Worm (Caenorhabditis elegans) whole organism, L4 larva: ENCODE data around the gene srsx-31.

Experiments used
- F49E8.2 ChIP-seq: sonication (generic microtip); optimal IDR thresholded peaks from 2 replicates; lab custom pipeline; 2016; ENCODE audit warnings: missing compliant biosample characterization, mild to moderate bottlenecking, missing genetic modification characterization, borderline replicate concordance
- T20F7.1 ChIP-seq: fragments of 200-800 bp; sonication (Bioruptor generic); optimal IDR thresholded peaks from 2 replicates; lab custom pipeline; 2018; ENCODE audit warnings: mild to moderate bottlenecking, missing genetic modification characterization, missing compliant biosample characterization
- Y5F2A.4 ChIP-seq: fragments of 200-800 bp; sonication (Bioruptor generic); optimal IDR thresholded peaks from 2 replicates; lab custom pipeline; 2018; ENCODE audit warnings: mild to moderate bottlenecking, missing genetic modification characterization, missing compliant biosample characterization
- Y75B8A.6 ChIP-seq: fragments of 200-800 bp; sonication (Bioruptor generic); IDR thresholded peaks from 2 replicates; pipeline ENCODE4 v1.3.6; 2022; ENCODE audit warnings: missing genetic modification reagents, missing genetic modification characterization, missing compliant biosample characterization
- ZK546.5 ChIP-seq, 2 experiments: sonication (generic microtip); optimal IDR thresholded peaks; 2 replicates each; lab custom pipeline; 2017; ENCODE audit warnings: missing biosample characterization in 2 of 2, missing genetic modification characterization in 2 of 2
- aha-1 ChIP-seq: fragments of 150-350 bp; peaks from one replicate; lab custom pipeline; 2014; ENCODE audit warnings: missing biosample characterization, missing genetic modification characterization
- attf-4 ChIP-seq: sonication (generic microtip); optimal IDR thresholded peaks from 3 replicates; lab custom pipeline; 2017; ENCODE audit warnings: missing biosample characterization, missing genetic modification characterization
- ceh-20 ChIP-seq: fragments of 200-800 bp; sonication (Bioruptor generic); IDR thresholded peaks from 2 replicates; pipeline ENCODE4 v1.3.6; 2022; ENCODE audit warnings: missing genetic modification reagents, missing genetic modification characterization, missing compliant biosample characterization
- ceh-32 ChIP-seq: sonication (generic microtip); optimal IDR thresholded peaks from 2 replicates; lab custom pipeline; 2016; ENCODE audit warnings: mild to moderate bottlenecking, missing genetic modification characterization, missing compliant biosample characterization; ENCODE audit not compliant: poor library complexity
- ceh-62 ChIP-seq: sonication (generic microtip); optimal IDR thresholded peaks from 2 replicates; lab custom pipeline; 2017; ENCODE audit warnings: missing biosample characterization, missing genetic modification characterization
- daf-19 ChIP-seq: fragments of 200-800 bp; sonication (Bioruptor generic); conservative IDR thresholded peaks from 2 replicates; pipeline ENCODE4 v1.3.6; 2022; ENCODE audit warnings: missing genetic modification characterization, missing compliant biosample characterization
- daf-8 ChIP-seq: fragments of 200-800 bp; sonication (Bioruptor generic); IDR thresholded peaks from 2 replicates; pipeline ENCODE4 v1.3.6; 2022; ENCODE audit warnings: missing genetic modification characterization, missing compliant biosample characterization
- dmd-8 ChIP-seq: fragments of 200-800 bp; sonication (Bioruptor generic); IDR thresholded peaks from 2 replicates; pipeline ENCODE4 v1.3.6; 2022; ENCODE audit warnings: missing genetic modification characterization, missing compliant biosample characterization
- dmd-9 ChIP-seq: fragments of 200-800 bp; sonication (Bioruptor generic); IDR thresholded peaks from 2 replicates; pipeline ENCODE4 v1.3.6; 2022; ENCODE audit warnings: missing genetic modification reagents, missing genetic modification characterization, missing compliant biosample characterization
- egl-43 ChIP-seq: fragments of 200-800 bp; sonication (Bioruptor generic); IDR thresholded peaks from 2 replicates; pipeline ENCODE4 v1.3.6; 2022; ENCODE audit warnings: missing genetic modification reagents, missing genetic modification characterization, missing compliant biosample characterization
- fkh-10 ChIP-seq: fragments of 150-350 bp; optimal IDR thresholded peaks from 2 replicates; lab custom pipeline; 2014; ENCODE audit warnings: missing biosample characterization, missing genetic modification reagents, missing genetic modification characterization
- jun-1 ChIP-seq: fragments of 150-350 bp; optimal IDR thresholded peaks from 2 replicates; lab custom pipeline; 2014; ENCODE audit warnings: missing biosample characterization, missing genetic modification reagents, missing genetic modification characterization
- lim-7 ChIP-seq: fragments of 200-800 bp; sonication (Bioruptor generic); IDR thresholded peaks from 2 replicates; pipeline ENCODE4 v1.3.6; 2022; ENCODE audit warnings: missing genetic modification characterization, missing compliant biosample characterization
- lin-1 ChIP-seq: fragments of 200-800 bp; sonication (Bioruptor generic); IDR thresholded peaks from 2 replicates; pipeline ENCODE4 v1.3.6; 2022; ENCODE audit warnings: missing genetic modification reagents, missing genetic modification characterization, missing compliant biosample characterization
- lir-3 ChIP-seq: sonication (generic microtip); optimal IDR thresholded peaks from 2 replicates; lab custom pipeline; 2016; ENCODE audit warnings: mild to moderate bottlenecking, missing genetic modification characterization, missing compliant biosample characterization
- mdl-1 ChIP-seq, 2 experiments: fragments of 150-350 bp in 1 of 2; sonication (generic microtip) in 1 of 2; optimal IDR thresholded peaks; 2 replicates each; lab custom pipeline; 2014 to 2017; ENCODE audit warnings: missing biosample characterization in 2 of 2, missing genetic modification characterization in 2 of 2
- mep-1 ChIP-seq: fragments of 150-350 bp; sonication (generic microtip); optimal IDR thresholded peaks from 3 replicates; lab custom pipeline; 2014; ENCODE audit warnings: missing biosample characterization, missing genetic modification characterization
- mxl-3 ChIP-seq: fragments of 200-800 bp; sonication (Bioruptor generic); optimal IDR thresholded peaks from 2 replicates; lab custom pipeline; 2018; ENCODE audit warnings: mild to moderate bottlenecking, missing genetic modification characterization, missing compliant biosample characterization
- nhr-10 ChIP-seq: fragments of 150-350 bp; optimal IDR thresholded peaks from 2 replicates; lab custom pipeline; 2014; ENCODE audit warnings: missing biosample characterization, missing genetic modification characterization
- nhr-102 ChIP-seq: sonication (generic microtip); optimal IDR thresholded peaks from 2 replicates; lab custom pipeline; 2016; ENCODE audit warnings: mild to moderate bottlenecking, missing genetic modification characterization, moderate library complexity, missing compliant biosample characterization
- nhr-28 ChIP-seq: fragments of 150-350 bp; optimal IDR thresholded peaks from 2 replicates; lab custom pipeline; 2014; ENCODE audit warnings: missing biosample characterization, missing genetic modification characterization
- nhr-6 ChIP-seq: fragments of 150-350 bp; optimal IDR thresholded peaks from 2 replicates; lab custom pipeline; 2014; ENCODE audit warnings: missing biosample characterization, missing genetic modification characterization
- nhr-76 ChIP-seq: fragments of 150-350 bp; optimal IDR thresholded peaks from 2 replicates; lab custom pipeline; 2014; ENCODE audit warnings: missing biosample characterization, missing genetic modification characterization
- pha-4 ChIP-seq, 2 experiments: fragments of 150-350 bp in 1 of 2; fragments of 200-800 bp in 1 of 2; sonication (Bioruptor generic) in 1 of 2; IDR thresholded peaks in 1 of 2; optimal IDR thresholded peaks in 1 of 2; 2 replicates each; pipeline versions ENCODE4 v1.3.6 to Lab custom; 2014 to 2022; ENCODE audit warnings: missing genetic modification characterization in 2 of 2, missing genetic modification reagents in 2 of 2, missing biosample characterization in 1 of 2, missing compliant biosample characterization in 1 of 2
- rbr-2 ChIP-seq: sonication (generic microtip); optimal IDR thresholded peaks from 2 replicates; lab custom pipeline; 2016; ENCODE audit warnings: missing genotype, missing genetic modification characterization, missing compliant biosample characterization
- sdz-12 ChIP-seq: fragments of 200-800 bp; sonication (Bioruptor generic); optimal IDR thresholded peaks from 2 replicates; lab custom pipeline; 2018; ENCODE audit warnings: mild to moderate bottlenecking, missing genetic modification characterization, missing compliant biosample characterization
- snpc-4 ChIP-seq: fragments of 150-350 bp; optimal IDR thresholded peaks from 2 replicates; lab custom pipeline; 2014; ENCODE audit warnings: missing biosample characterization, missing genetic modification characterization
- spr-1 ChIP-seq: sonication (generic microtip); optimal IDR thresholded peaks from 2 replicates; lab custom pipeline; 2016; ENCODE audit warnings: mild to moderate bottlenecking, missing genetic modification characterization, missing compliant biosample characterization
- tag-97 ChIP-seq: fragments of 200-800 bp; sonication (Bioruptor generic); IDR thresholded peaks from 2 replicates; pipeline ENCODE4 v1.3.6; 2022; ENCODE audit warnings: missing genetic modification characterization, missing compliant biosample characterization
- tra-1 ChIP-seq: fragments of 200-800 bp; sonication (Bioruptor generic); IDR thresholded peaks from 2 replicates; pipeline ENCODE4 v1.3.6; 2022; ENCODE audit warnings: missing genetic modification reagents, missing genetic modification characterization, missing compliant biosample characterization
- unc-62 ChIP-seq, 3 experiments: fragments of 150-350 bp in 1 of 3; sonication (generic microtip); optimal IDR thresholded peaks in 2 of 3; peaks in 1 of 3; 1 replicate in 1 of 3; 2 replicates in 2 of 3; lab custom pipeline; 2014 to 2017; ENCODE audit warnings: missing biosample characterization in 3 of 3, missing genetic modification characterization in 3 of 3, missing genetic modification reagents in 3 of 3, missing genotype in 1 of 3
- vab-7 ChIP-seq: fragments of 200-800 bp; sonication (Bioruptor generic); IDR thresholded peaks from 2 replicates; pipeline ENCODE4 v1.3.6; 2022; ENCODE audit warnings: missing genetic modification reagents, missing genetic modification characterization, missing compliant biosample characterization
- zfp-2 ChIP-seq: sonication (generic microtip); optimal IDR thresholded peaks from 2 replicates; lab custom pipeline; 2016; ENCODE audit warnings: mild to moderate bottlenecking, missing genetic modification characterization, missing compliant biosample characterization
- zfp-3 ChIP-seq: fragments of 200-800 bp; sonication (Bioruptor generic); conservative IDR thresholded peaks from 2 replicates; pipeline ENCODE4 v1.3.6; 2022; ENCODE audit warnings: missing genetic modification reagents, missing genetic modification characterization, missing compliant biosample characterization
- ztf-11 ChIP-seq: fragments of 150-350 bp; optimal IDR thresholded peaks from 2 replicates; lab custom pipeline; 2014; ENCODE audit warnings: missing biosample characterization, missing genetic modification characterization
- ztf-7 ChIP-seq: fragments of 150-350 bp; optimal IDR thresholded peaks from 2 replicates; lab custom pipeline; 2014; ENCODE audit warnings: missing biosample characterization, missing genetic modification characterization

The srsx-31 gene

ce11 chrV:11281414-11282209 is 26.7 kb upstream of the srsx-31 start:
- no peak for TF ChIP-seq jun-1 (tag; lab: Kevin White, UChicago)
- no peak for TF ChIP-seq daf-8 (GFP tag; lab: Robert Waterston, UW)
- no peak for TF ChIP-seq ceh-32
- no peak for TF ChIP-seq zfp-2 (tag; lab: Kevin White, UChicago)
- peak in 1 of 2 experiments; percentile 9 for TF ChIP-seq mdl-1 (tag; optimal IDR thresholded peaks at IDR 0.05; lab: Kevin White, UChicago)
- no peak for TF ChIP-seq nhr-102 (tag; lab: Kevin White, UChicago)
- TF ChIP-seq nhr-10 (tag; lab: Kevin White, UChicago) = no peak
- TF ChIP-seq ceh-62 (tag; lab: Kevin White, UChicago) = no peak
- TF ChIP-seq nhr-6 (tag; lab: Kevin White, UChicago) = no peak
- no peak for TF ChIP-seq rbr-2 (tag; lab: Kevin White, UChicago)
- TF ChIP-seq mep-1 (tag; lab: Kevin White, UChicago) = no peak
- no peak for TF ChIP-seq daf-19
- no peak for TF ChIP-seq sdz-12 (GFP tag; lab: Kevin White, UChicago)
- no peak for TF ChIP-seq Y5F2A.4 (GFP tag; lab: Kevin White, UChicago)
- no peak for TF ChIP-seq dmd-8 (GFP tag; lab: Robert Waterston, UW)
- no peak for TF ChIP-seq ztf-11 (tag; lab: Kevin White, UChicago)
- peak in 1 of 2 experiments; percentile 90 for TF ChIP-seq unc-62 (GFP tag; optimal IDR thresholded peaks at IDR 0.05 in 1 of 2; lab: Kevin White, UChicago)
- no peak for TF ChIP-seq unc-62 (tag; optimal IDR thresholded peaks at IDR 0.05; lab: Kevin White, UChicago)
- TF ChIP-seq nhr-28 (tag; lab: Kevin White, UChicago) = peak; percentile 27
- TF ChIP-seq mxl-3 (GFP tag; lab: Kevin White, UChicago) = peak; percentile 45
- TF ChIP-seq pha-4 (GFP tag; IDR thresholded peaks at IDR 0.05; lab: Robert Waterston, UW) = no peak
- no peak for TF ChIP-seq pha-4 (tag; optimal IDR thresholded peaks at IDR 0.05; lab: Kevin White, UChicago)
- TF ChIP-seq lir-3 (tag; lab: Kevin White, UChicago) = no peak
- TF ChIP-seq nhr-76 (tag; lab: Kevin White, UChicago) = no peak
- TF ChIP-seq Y75B8A.6 (GFP tag; lab: Robert Waterston, UW) = no peak
- no peak for TF ChIP-seq lin-1 (GFP tag; lab: Robert Waterston, UW)
- no peak for TF ChIP-seq egl-43 (GFP tag; lab: Robert Waterston, UW)
- TF ChIP-seq snpc-4 (tag; lab: Kevin White, UChicago) = no peak
- TF ChIP-seq aha-1 = peak; percentile 92
- no peak for TF ChIP-seq spr-1 (tag; lab: Kevin White, UChicago)
- no peak for TF ChIP-seq ZK546.5 (tag; optimal IDR thresholded peaks at IDR 0.05; lab: Kevin White, UChicago)
- TF ChIP-seq attf-4 (tag; lab: Kevin White, UChicago) = no peak
- TF ChIP-seq ceh-20 (GFP tag; lab: Robert Waterston, UW) = no peak
- no peak for TF ChIP-seq dmd-9 (GFP tag; lab: Robert Waterston, UW)

ce11 chrV:11279564-11279963 is 24.7 kb upstream of the srsx-31 start:
- TF ChIP-seq daf-19 (no peak), F49E8.2 (tag; lab: Kevin White, UChicago) (peak; percentile 37), tag-97 (GFP tag; lab: Robert Waterston, UW) (no peak)

DNA sequence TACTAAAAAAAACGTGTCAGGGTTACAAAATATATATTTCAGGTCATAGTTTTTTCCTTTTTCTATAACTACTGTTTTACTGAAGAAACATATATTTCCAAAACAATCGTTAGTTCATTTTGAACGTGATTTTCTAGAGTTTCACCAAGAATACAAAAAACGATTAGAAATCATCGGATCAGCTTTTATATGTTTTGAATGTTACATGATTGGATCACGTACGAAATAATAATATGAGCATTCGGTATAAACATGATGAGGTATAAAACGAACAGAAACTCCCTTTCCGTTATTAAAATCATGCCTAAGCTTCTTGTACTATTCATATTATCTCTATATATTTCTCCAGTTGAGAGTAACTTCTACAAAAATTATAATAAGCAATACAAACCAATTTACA is 18.0 kb upstream of the srsx-31 start, which contains the start of gene clec-223:
clec-223 (plus strand) TSS at position 301 of the 400 bp plus-strand sequence.
- TF ChIP-seq fkh-10 (GFP tag; lab: Kevin White, UChicago) (no peak), vab-7 (no peak), zfp-3 (GFP tag; lab: Robert Waterston, UW) (no peak), unc-62 (GFP tag; optimal IDR thresholded peaks at IDR 0.05 in 1 of 2; lab: Kevin White, UChicago) (no peak), unc-62 (tag; optimal IDR thresholded peaks at IDR 0.05; lab: Kevin White, UChicago) (no peak), tra-1 (GFP tag; lab: Robert Waterston, UW) (no peak), T20F7.1 (no peak), ztf-7 (tag; lab: Kevin White, UChicago) (no peak), lim-7 (GFP tag; lab: Robert Waterston, UW) (no peak), zfp-2 (tag; lab: Kevin White, UChicago) (no peak), Y75B8A.6 (GFP tag; lab: Robert Waterston, UW) (no peak)
